Worm (Caenorhabditis elegans) whole organism, L2 larva: ENCODE measurements around the gene F26A1.8.

Source experiments
- C34F6.9 ChIP-seq: fragments of 150-350 bp; optimal IDR thresholded peaks from 2 replicates; lab custom pipeline; 2014; ENCODE audit warnings: missing biosample characterization, missing genetic modification characterization
- R02D3.7 ChIP-seq: fragments of 150-350 bp; optimal IDR thresholded peaks from 2 replicates; lab custom pipeline; 2014; ENCODE audit warnings: missing biosample characterization, missing genetic modification characterization
- Y55F3AM.14 ChIP-seq: fragments of 200-800 bp; sonication (Bioruptor generic); optimal IDR thresholded peaks from 2 replicates; lab custom pipeline; 2018; ENCODE audit warnings: mild to moderate bottlenecking, missing genetic modification characterization, missing compliant biosample characterization
- alr-1 ChIP-seq: fragments of 150-350 bp; optimal IDR thresholded peaks from 2 replicates; lab custom pipeline; 2014; ENCODE audit warnings: missing biosample characterization, missing genetic modification characterization
- aly-2 ChIP-seq: fragments of 150-350 bp; optimal IDR thresholded peaks from 2 replicates; lab custom pipeline; 2014; ENCODE audit warnings: missing biosample characterization, missing genetic modification characterization
- blmp-1 ChIP-seq: sonication (generic microtip); optimal IDR thresholded peaks from 2 replicates; lab custom pipeline; 2017; ENCODE audit warnings: missing genetic modification characterization, mild to moderate bottlenecking, missing compliant biosample characterization, antibody characterized with exemption, moderate library complexity; ENCODE audit not compliant: insufficient read depth
- ceh-16 ChIP-seq: fragments of 150-350 bp; optimal IDR thresholded peaks from 2 replicates; lab custom pipeline; 2014; ENCODE audit warnings: missing biosample characterization, missing genetic modification characterization
- ceh-82 ChIP-seq: fragments of 150-350 bp; optimal IDR thresholded peaks from 2 replicates; lab custom pipeline; 2014; ENCODE audit warnings: missing biosample characterization, missing genetic modification characterization
- crh-2 ChIP-seq: sonication (generic microtip); optimal IDR thresholded peaks from 2 replicates; lab custom pipeline; 2017; ENCODE audit warnings: missing biosample characterization, missing genetic modification characterization
- dmd-4 ChIP-seq: sonication (generic microtip); optimal IDR thresholded peaks from 2 replicates; lab custom pipeline; 2017; ENCODE audit warnings: missing biosample characterization, missing genetic modification characterization
- elt-1 ChIP-seq: fragments of 150-350 bp; optimal IDR thresholded peaks from 2 replicates; lab custom pipeline; 2014; ENCODE audit warnings: missing biosample characterization, missing genetic modification characterization
- elt-3 ChIP-seq: sonication (generic microtip); optimal IDR thresholded peaks from 2 replicates; lab custom pipeline; 2017; ENCODE audit warnings: missing biosample characterization, missing genetic modification characterization
- fos-1 ChIP-seq: fragments of 150-350 bp; optimal IDR thresholded peaks from 2 replicates; lab custom pipeline; 2014; ENCODE audit warnings: missing biosample characterization, missing genetic modification characterization
- gmeb-1 ChIP-seq: fragments of 150-350 bp; optimal IDR thresholded peaks from 2 replicates; lab custom pipeline; 2014; ENCODE audit warnings: missing biosample characterization, missing genetic modification characterization
- lin-11 ChIP-seq: fragments of 150-350 bp; sonication (generic microtip); optimal IDR thresholded peaks from 2 replicates; lab custom pipeline; 2014; ENCODE audit warnings: missing biosample characterization, missing genetic modification characterization, inconsistent platforms, mixed read lengths
- lin-13 ChIP-seq: fragments of 150-350 bp; optimal IDR thresholded peaks from 2 replicates; lab custom pipeline; 2014; ENCODE audit warnings: missing biosample characterization, missing genetic modification reagents, missing genetic modification characterization
- lin-39 ChIP-seq: fragments of 150-350 bp; optimal IDR thresholded peaks from 2 replicates; lab custom pipeline; 2014; ENCODE audit warnings: missing biosample characterization, missing genetic modification reagents, missing genetic modification characterization
- lsy-2 ChIP-seq, 2 experiments: fragments of 150-350 bp in 1 of 2; sonication (generic microtip) in 1 of 2; optimal IDR thresholded peaks; 2 replicates each; lab custom pipeline; 2014 to 2017; ENCODE audit warnings: missing biosample characterization in 2 of 2, missing genetic modification characterization in 2 of 2
- mab-5 ChIP-seq: fragments of 150-350 bp; optimal IDR thresholded peaks from 2 replicates; lab custom pipeline; 2014; ENCODE audit warnings: missing biosample characterization, missing genetic modification characterization
- mbf-1 ChIP-seq: sonication (generic microtip); optimal IDR thresholded peaks from 2 replicates; lab custom pipeline; 2017; ENCODE audit warnings: missing biosample characterization, missing genetic modification characterization
- nhr-10 ChIP-seq: sonication (generic microtip); optimal IDR thresholded peaks from 2 replicates; lab custom pipeline; 2017; ENCODE audit warnings: missing biosample characterization, missing genetic modification characterization
- nhr-11 ChIP-seq: fragments of 150-350 bp; optimal IDR thresholded peaks from 2 replicates; lab custom pipeline; 2014; ENCODE audit warnings: missing biosample characterization, missing genetic modification characterization
- nhr-12 ChIP-seq: fragments of 150-350 bp; optimal IDR thresholded peaks from 2 replicates; lab custom pipeline; 2014; ENCODE audit warnings: missing biosample characterization, missing genetic modification characterization
- nhr-25 ChIP-seq: fragments of 150-350 bp; sonication (generic microtip); optimal IDR thresholded peaks from 3 replicates; lab custom pipeline; 2014; ENCODE audit warnings: missing biosample characterization, missing genetic modification characterization
- nhr-6 ChIP-seq: fragments of 150-350 bp; optimal IDR thresholded peaks from 2 replicates; lab custom pipeline; 2014; ENCODE audit warnings: missing biosample characterization, missing genetic modification characterization
- peb-1 ChIP-seq: fragments of 150-350 bp; optimal IDR thresholded peaks from 2 replicates; lab custom pipeline; 2014; ENCODE audit warnings: missing biosample characterization, missing genetic modification characterization
- sem-4 ChIP-seq: fragments of 150-350 bp; optimal IDR thresholded peaks from 2 replicates; lab custom pipeline; 2014; ENCODE audit warnings: missing biosample characterization, missing genetic modification reagents, missing genetic modification characterization
- skn-1 ChIP-seq: sonication (generic microtip); optimal IDR thresholded peaks from 2 replicates; lab custom pipeline; 2017; ENCODE audit warnings: missing biosample characterization, missing genetic modification characterization
- sma-3 ChIP-seq: sonication (generic microtip); optimal IDR thresholded peaks from 2 replicates; lab custom pipeline; 2016; ENCODE audit warnings: missing genetic modification reagents, missing genetic modification characterization, missing compliant biosample characterization
- sma-9 ChIP-seq, 2 experiments: fragments of 150-350 bp in 1 of 2; sonication (generic microtip) in 1 of 2; optimal IDR thresholded peaks; 2 replicates each; lab custom pipeline; 2014 to 2016; ENCODE audit warnings: missing genetic modification characterization in 2 of 2, mild to moderate bottlenecking in 1 of 2, missing biosample characterization in 1 of 2, missing compliant biosample characterization in 1 of 2, missing genetic modification reagents in 1 of 2, moderate library complexity in 1 of 2
- snpc-4 ChIP-seq: fragments of 150-350 bp; optimal IDR thresholded peaks from 2 replicates; lab custom pipeline; 2014; ENCODE audit warnings: missing biosample characterization, missing genetic modification characterization
- unc-55 ChIP-seq: fragments of 150-350 bp; sonication (generic microtip); optimal IDR thresholded peaks from 3 replicates; lab custom pipeline; 2014; ENCODE audit warnings: missing biosample characterization, missing genetic modification reagents, missing genetic modification characterization
- unc-62 ChIP-seq: fragments of 150-350 bp; optimal IDR thresholded peaks from 2 replicates; lab custom pipeline; 2014; ENCODE audit warnings: missing biosample characterization, missing genetic modification reagents, missing genetic modification characterization
- zag-1 ChIP-seq: fragments of 150-350 bp; optimal IDR thresholded peaks from 2 replicates; lab custom pipeline; 2014; ENCODE audit warnings: missing biosample characterization, missing genetic modification characterization
- ztf-11 ChIP-seq: sonication (generic microtip); optimal IDR thresholded peaks from 2 replicates; lab custom pipeline; 2017; ENCODE audit warnings: missing biosample characterization, missing genetic modification characterization
- ztf-4 ChIP-seq: fragments of 150-350 bp; optimal IDR thresholded peaks from 2 replicates; lab custom pipeline; 2014; ENCODE audit warnings: missing biosample characterization, missing genetic modification characterization

The F26A1.8 gene

ce11 chrIII:4861744-4862401 is 39.8 kb upstream of the F26A1.8 start, which contains the start of the genes C35D10.10 and C35D10.5:
C35D10.10 (minus strand) TSS chrIII:4861794.
C35D10.5 (plus strand) TSS chrIII:4862351.
- TF ChIP-seq Y55F3AM.14 (GFP tag; lab: Kevin White, UChicago) (no peak), unc-55 (GFP tag; lab: Kevin White, UChicago) (peak; percentile 33)

- TF ChIP-seq elt-1 (tag; lab: Kevin White, UChicago) (no peak), ceh-16 (tag; lab: Kevin White, UChicago) (no peak), aly-2 (tag; lab: Kevin White, UChicago) (no peak), lin-39 (tag; lab: Kevin White, UChicago) (no peak)
- TF ChIP-seq, all 48 proteins: peak for 0
Observed at ce11 chrIII:4859039-4859438, 37.0 kb upstream of the F26A1.8 start, which contains the start of gene C35D10.6. C35D10.6 (plus strand) TSS chrIII:4859339.

ce11 chrIII:4856992-4857391 is 35.0 kb upstream of the F26A1.8 start:
- no peak for TF ChIP-seq ztf-11
- no peak for TF ChIP-seq peb-1
- TF ChIP-seq ceh-82 (tag; lab: Kevin White, UChicago) = no peak
- no peak for TF ChIP-seq lin-11 (tag; lab: Kevin White, UChicago)
- no peak for TF ChIP-seq sem-4
- TF ChIP-seq ztf-4 = no peak
- TF ChIP-seq, all 48 proteins: peak for 0

ce11 chrIII:4856109-4856508 is 34.1 kb upstream of the F26A1.8 start, which contains the start of gene C35D10.7:
C35D10.7 (plus strand) TSS chrIII:4856193.
- TF ChIP-seq nhr-25 (no peak), crh-2 (tag; lab: Kevin White, UChicago) (no peak), fos-1 (tag; lab: Kevin White, UChicago) (no peak), unc-55 (GFP tag; lab: Kevin White, UChicago) (no peak), sma-3 (GFP tag; lab: Kevin White, UChicago) (no peak), dmd-4 (tag; lab: Kevin White, UChicago) (no peak), zag-1 (tag; lab: Kevin White, UChicago) (no peak)
- TF ChIP-seq, all 48 proteins: peak for 0

- TF ChIP-seq mbf-1 (tag; lab: Kevin White, UChicago) (no peak), elt-3 (no peak), ceh-82 (tag; lab: Kevin White, UChicago) (no peak), nhr-10 (tag; lab: Kevin White, UChicago) (no peak), snpc-4 (tag; lab: Kevin White, UChicago) (no peak), alr-1 (tag; lab: Kevin White, UChicago) (no peak), nhr-11 (tag; lab: Kevin White, UChicago) (no peak), unc-62 (GFP tag; lab: Kevin White, UChicago) (no peak), Y55F3AM.14 (GFP tag; lab: Kevin White, UChicago) (no peak), lsy-2 (tag; optimal IDR thresholded peaks at IDR 0.05; lab: Kevin White, UChicago) (no peak), gmeb-1 (tag; lab: Kevin White, UChicago) (no peak), lin-13 (no peak), fos-1 (tag; lab: Kevin White, UChicago) (no peak), nhr-12 (tag; lab: Kevin White, UChicago) (no peak), C34F6.9 (tag; lab: Kevin White, UChicago) (no peak), R02D3.7 (tag; lab: Kevin White, UChicago) (no peak), sem-4 (no peak)
- TF ChIP-seq, all 48 proteins: peak for 0
Observed at ce11 chrIII:4854918-4855317, 32.9 kb upstream of the F26A1.8 start, which contains the start of gene C35D10.8. C35D10.8 (plus strand) TSS chrIII:4855218.

ce11 chrIII:4852025-4852424 is 30.0 kb upstream of the F26A1.8 start, which contains the start of gene ced-4:
ced-4 (plus strand) TSS chrIII:4852325.
- no peak for TF ChIP-seq lin-11 (tag; lab: Kevin White, UChicago)
- TF ChIP-seq blmp-1 = no peak
- TF ChIP-seq mab-5 (tag; lab: Kevin White, UChicago) = no peak
- TF ChIP-seq unc-55 (GFP tag; lab: Kevin White, UChicago) = no peak
- TF ChIP-seq aly-2 (tag; lab: Kevin White, UChicago) = no peak
- TF ChIP-seq nhr-11 (tag; lab: Kevin White, UChicago) = no peak
- TF ChIP-seq ztf-11 = no peak
- TF ChIP-seq elt-1 (tag; lab: Kevin White, UChicago) = no peak
- no peak for TF ChIP-seq sma-9 (GFP tag; optimal IDR thresholded peaks at IDR 0.05; lab: Kevin White, UChicago)
- TF ChIP-seq sma-9 (tag; optimal IDR thresholded peaks at IDR 0.05; lab: Kevin White, UChicago) = no peak
- TF ChIP-seq gmeb-1 (tag; lab: Kevin White, UChicago) = no peak
- TF ChIP-seq skn-1 (tag; lab: Kevin White, UChicago) = no peak
- no peak for TF ChIP-seq nhr-6 (tag; lab: Kevin White, UChicago)
- TF ChIP-seq nhr-25 = no peak
- no peak for TF ChIP-seq unc-62 (GFP tag; lab: Kevin White, UChicago)
- TF ChIP-seq peb-1 = no peak
- no peak for TF ChIP-seq sem-4
- no peak for TF ChIP-seq lin-39 (tag; lab: Kevin White, UChicago)
- TF ChIP-seq, all 48 proteins: peak for 0
